Worm (Caenorhabditis elegans): Measurements from ENCODE around the gene ZK742.3.

ZK742.3 gene

ce11 chrV:7855382-7855994 lies 45.8 kb upstream of the ZK742.3 start, which contains the start of gene C37C3.2:
C37C3.2 (plus strand) TSS chrV:7855944.
- TF ChIP-seq R02D3.7 (tag; optimal IDR thresholded peaks at IDR 0.05) (no peak), ama-1 (optimal IDR thresholded peaks at IDR 0.05) (peak; percentile 5), Y55F3AM.14 (GFP tag; optimal IDR thresholded peaks at IDR 0.05) (peak; percentile 37)

ce11 chrV:7854603-7855002 lies 44.9 kb upstream of the ZK742.3 start, which contains the start of the genes C37C3.9 and C37C3.18:
C37C3.9 (minus strand) TSS chrV:7854700.
C37C3.18 (plus strand) TSS chrV:7854993.
- TF ChIP-seq unc-39 (tag; optimal IDR thresholded peaks at IDR 0.05) (no peak), ceh-16 (tag; optimal IDR thresholded peaks at IDR 0.05) (no peak), sem-4 (tag; optimal IDR thresholded peaks at IDR 0.05) (peak; percentile 45), peb-1 (tag; optimal IDR thresholded peaks at IDR 0.05) (no peak), ztf-1 (GFP tag; conservative IDR thresholded peaks at IDR 0.05) (no peak), ceh-82 (tag; optimal IDR thresholded peaks at IDR 0.05) (no peak), nhr-129 (tag; optimal IDR thresholded peaks at IDR 0.05) (peak; percentile 92), crh-2 (tag; optimal IDR thresholded peaks at IDR 0.05) (peak; percentile 99), ama-1 (optimal IDR thresholded peaks at IDR 0.05) (peak; percentile 29), lin-39 (tag; optimal IDR thresholded peaks at IDR 0.05) (no peak), nhr-12 (tag; optimal IDR thresholded peaks at IDR 0.05) (no peak), lin-13 (GFP tag; optimal IDR thresholded peaks at IDR 0.05) (peak; percentile 66), nhr-25 (tag; optimal IDR thresholded peaks at IDR 0.05) (peak; percentile 59), sma-3 (GFP tag; optimal IDR thresholded peaks at IDR 0.05) (peak; percentile 63), nhr-6 (tag; optimal IDR thresholded peaks at IDR 0.05) (peak; percentile 56), mbf-1 (tag; optimal IDR thresholded peaks at IDR 0.05) (no peak), ztf-11 (tag; optimal IDR thresholded peaks at IDR 0.05) (no peak), nhr-10 (tag; optimal IDR thresholded peaks at IDR 0.05) (no peak), lin-11 (tag; optimal IDR thresholded peaks at IDR 0.05) (peak; percentile 95), Y55F3AM.14 (GFP tag; optimal IDR thresholded peaks at IDR 0.05) (no peak), unc-62 (GFP tag; optimal IDR thresholded peaks at IDR 0.05) (no peak), elt-1 (tag; optimal IDR thresholded peaks at IDR 0.05) (no peak), zag-1 (tag; optimal IDR thresholded peaks at IDR 0.05) (no peak), unc-55 (GFP tag; optimal IDR thresholded peaks at IDR 0.05) (peak; percentile 81), mab-5 (tag; optimal IDR thresholded peaks at IDR 0.05) (no peak), egl-27 (tag; optimal IDR thresholded peaks at IDR 0.05) (peak; percentile 71), ZK546.5 (tag; optimal IDR thresholded peaks at IDR 0.05) (no peak), F13H6.1 (tag; optimal IDR thresholded peaks at IDR 0.05) (peak; percentile 79), alr-1 (tag; optimal IDR thresholded peaks at IDR 0.05) (no peak), lsy-2 (tag; optimal IDR thresholded peaks at IDR 0.05) (peak; percentile 0 to 83), C34F6.9 (tag; optimal IDR thresholded peaks at IDR 0.05) (peak; percentile 86), mdl-1 (tag; optimal IDR thresholded peaks at IDR 0.05) (peak in 1 of 2 experiments; percentile 58), nhr-23 (tag; optimal IDR thresholded peaks at IDR 0.05) (no peak), elt-3 (tag; optimal IDR thresholded peaks at IDR 0.05) (no peak), R02D3.7 (tag; optimal IDR thresholded peaks at IDR 0.05) (no peak), blmp-1 (tag; optimal IDR thresholded peaks at IDR 0.05; ENCODE audit: insufficient read depth) (peak; percentile 65), sma-9 (GFP tag; optimal IDR thresholded peaks at IDR 0.05) (peak; percentile 90), sma-9 (tag; optimal IDR thresholded peaks at IDR 0.05) (no peak), dmd-4 (tag; optimal IDR thresholded peaks at IDR 0.05) (no peak), ztf-4 (tag; optimal IDR thresholded peaks at IDR 0.05) (peak; percentile 31), gmeb-1 (tag; optimal IDR thresholded peaks at IDR 0.05) (peak; percentile 74), nhr-21 (tag; optimal IDR thresholded peaks at IDR 0.05) (peak; percentile 79), nhr-237 (tag; optimal IDR thresholded peaks at IDR 0.05) (no peak), nhr-77 (tag; optimal IDR thresholded peaks at IDR 0.05) (no peak), nhr-11 (tag; optimal IDR thresholded peaks at IDR 0.05) (no peak), skn-1 (tag; optimal IDR thresholded peaks at IDR 0.05) (peak; percentile 80), fos-1 (tag; optimal IDR thresholded peaks at IDR 0.05) (peak; percentile 85), snpc-4 (tag; optimal IDR thresholded peaks at IDR 0.05) (peak; percentile 88), aly-2 (tag; optimal IDR thresholded peaks at IDR 0.05) (no peak)

Measured in whole organism, L2 larva.